Worm (Caenorhabditis elegans) whole organism, late embryonic: ENCODE data around the gene C35A5.3.

Experiments
- C08G9.2 ChIP-seq: sonication (generic microtip); optimal IDR thresholded peaks from 2 replicates; lab custom pipeline; 2016; ENCODE audit warnings: mild to moderate bottlenecking, missing genetic modification characterization, moderate library complexity, missing compliant biosample characterization
- K09A11.1 ChIP-seq: sonication (generic microtip); optimal IDR thresholded peaks from 2 replicates; lab custom pipeline; 2017; ENCODE audit warnings: antibody characterized with exemption, mild to moderate bottlenecking, missing genetic modification characterization, missing compliant biosample characterization; ENCODE audit not compliant: insufficient read depth
- Y22D7AL.16 ChIP-seq: sonication (generic microtip); optimal IDR thresholded peaks from 2 replicates; lab custom pipeline; 2016; ENCODE audit warnings: missing genetic modification characterization, missing compliant biosample characterization
- ama-1 ChIP-seq: fragments of 150-350 bp; optimal IDR thresholded peaks from 2 replicates; lab custom pipeline; 2014
- ceh-18 ChIP-seq: sonication (generic microtip); optimal IDR thresholded peaks from 2 replicates; lab custom pipeline; 2016; ENCODE audit warnings: missing genetic modification characterization, missing compliant biosample characterization
- ceh-19 ChIP-seq: fragments of 200-800 bp; sonication (Bioruptor generic); optimal IDR thresholded peaks from 2 replicates; lab custom pipeline; 2018; ENCODE audit warnings: mild to moderate bottlenecking, missing genetic modification characterization, missing compliant biosample characterization
- ceh-2 ChIP-seq: sonication (generic microtip); optimal IDR thresholded peaks from 2 replicates; lab custom pipeline; 2016; ENCODE audit warnings: missing genotype, missing genetic modification characterization, missing compliant biosample characterization
- ceh-22 ChIP-seq: sonication (generic microtip); optimal IDR thresholded peaks from 2 replicates; lab custom pipeline; 2017; ENCODE audit warnings: missing biosample characterization, missing genetic modification characterization
- ceh-24 ChIP-seq: sonication (generic microtip); optimal IDR thresholded peaks from 2 replicates; lab custom pipeline; 2016; ENCODE audit warnings: mild to moderate bottlenecking, missing genetic modification characterization, missing compliant biosample characterization
- ceh-30 ChIP-seq: fragments of 150-350 bp; optimal IDR thresholded peaks from 2 replicates; lab custom pipeline; 2014; ENCODE audit warnings: missing biosample characterization, missing genetic modification characterization
- ceh-31 ChIP-seq: sonication (generic microtip); optimal IDR thresholded peaks from 2 replicates; lab custom pipeline; 2016; ENCODE audit warnings: missing genetic modification characterization, missing compliant biosample characterization
- ceh-34 ChIP-seq: sonication (generic microtip); optimal IDR thresholded peaks from 2 replicates; lab custom pipeline; 2016; ENCODE audit warnings: mild to moderate bottlenecking, missing genetic modification characterization, missing compliant biosample characterization
- ceh-45 ChIP-seq: fragments of 200-800 bp; sonication (Bioruptor generic); IDR thresholded peaks from 2 replicates; pipeline ENCODE4 v1.3.6; 2022; ENCODE audit warnings: missing genetic modification reagents, missing genetic modification characterization, missing compliant biosample characterization
- ceh-6 ChIP-seq: fragments of 200-800 bp; sonication (Bioruptor generic); optimal IDR thresholded peaks from 2 replicates; lab custom pipeline; 2018; ENCODE audit warnings: mild to moderate bottlenecking, missing genetic modification characterization, missing compliant biosample characterization
- ceh-9 ChIP-seq: sonication (generic microtip); optimal IDR thresholded peaks from 2 replicates; lab custom pipeline; 2016; ENCODE audit warnings: mild to moderate bottlenecking, missing genetic modification characterization, inconsistent platforms, missing compliant biosample characterization
- che-1 ChIP-seq: sonication (generic microtip); optimal IDR thresholded peaks from 2 replicates; lab custom pipeline; 2016; ENCODE audit warnings: mild to moderate bottlenecking, missing genetic modification characterization, missing compliant biosample characterization
- dmd-4 ChIP-seq: sonication (generic microtip); optimal IDR thresholded peaks from 2 replicates; lab custom pipeline; 2016; ENCODE audit warnings: borderline replicate concordance, missing genetic modification characterization, missing compliant biosample characterization
- elt-2 ChIP-seq: sonication (generic microtip); optimal IDR thresholded peaks from 2 replicates; lab custom pipeline; 2016; ENCODE audit warnings: missing genetic modification reagents, missing genetic modification characterization, missing compliant biosample characterization
- elt-4 ChIP-seq: sonication (generic microtip); optimal IDR thresholded peaks from 2 replicates; lab custom pipeline; 2016; ENCODE audit warnings: missing genetic modification characterization, missing compliant biosample characterization
- ets-4 ChIP-seq: sonication (generic microtip); optimal IDR thresholded peaks from 2 replicates; lab custom pipeline; 2016; ENCODE audit warnings: missing genetic modification characterization, missing compliant biosample characterization
- eyg-1 ChIP-seq: sonication (generic microtip); optimal IDR thresholded peaks from 2 replicates; lab custom pipeline; 2016; ENCODE audit warnings: missing genotype, missing genetic modification characterization, missing compliant biosample characterization
- fax-1 ChIP-seq: sonication (generic microtip); optimal IDR thresholded peaks from 2 replicates; lab custom pipeline; 2016; ENCODE audit warnings: missing genotype, missing genetic modification characterization, missing compliant biosample characterization
- fkh-10 ChIP-seq: fragments of 150-350 bp; optimal IDR thresholded peaks from 2 replicates; lab custom pipeline; 2014; ENCODE audit warnings: missing biosample characterization, missing genetic modification reagents, missing genetic modification characterization
- fkh-6 ChIP-seq: sonication (generic microtip); optimal IDR thresholded peaks from 2 replicates; lab custom pipeline; 2016; ENCODE audit warnings: missing genetic modification characterization, missing compliant biosample characterization
- gmeb-2 ChIP-seq: sonication (generic microtip); optimal IDR thresholded peaks from 2 replicates; lab custom pipeline; 2016; ENCODE audit warnings: missing genetic modification characterization, inconsistent platforms, missing compliant biosample characterization
- hlh-13 ChIP-seq: fragments of 200-800 bp; sonication (Bioruptor generic); optimal IDR thresholded peaks from 2 replicates; lab custom pipeline; 2018; ENCODE audit warnings: mild to moderate bottlenecking, missing genetic modification characterization, missing compliant biosample characterization
- hlh-15 ChIP-seq: sonication (generic microtip); optimal IDR thresholded peaks from 2 replicates; lab custom pipeline; 2016; ENCODE audit warnings: missing genetic modification characterization, missing compliant biosample characterization
- hlh-30 ChIP-seq: sonication (generic microtip); optimal IDR thresholded peaks from 2 replicates; lab custom pipeline; 2017; ENCODE audit warnings: antibody characterized with exemption, missing genetic modification characterization, missing compliant biosample characterization; ENCODE audit not compliant: insufficient read depth
- hlh-6 ChIP-seq: sonication (generic microtip); optimal IDR thresholded peaks from 2 replicates; lab custom pipeline; 2016; ENCODE audit warnings: missing genotype, missing genetic modification characterization, missing compliant biosample characterization
- hlh-8 ChIP-seq: sonication (generic microtip); optimal IDR thresholded peaks from 2 replicates; lab custom pipeline; 2016; ENCODE audit warnings: missing genotype, missing genetic modification characterization, missing compliant biosample characterization
- lim-6 ChIP-seq: sonication (generic microtip); optimal IDR thresholded peaks from 2 replicates; lab custom pipeline; 2016; ENCODE audit warnings: missing genetic modification characterization, missing compliant biosample characterization
- lin-11 ChIP-seq: fragments of 200-800 bp; sonication (Bioruptor generic); optimal IDR thresholded peaks from 2 replicates; lab custom pipeline; 2018; ENCODE audit warnings: mild to moderate bottlenecking, missing genetic modification characterization, missing compliant biosample characterization
- madf-2 ChIP-seq: sonication (generic microtip); optimal IDR thresholded peaks from 2 replicates; lab custom pipeline; 2017; ENCODE audit warnings: missing genetic modification characterization, missing compliant biosample characterization
- mec-3 ChIP-seq: sonication (generic microtip); optimal IDR thresholded peaks from 2 replicates; lab custom pipeline; 2016; ENCODE audit warnings: borderline replicate concordance, missing genetic modification characterization, missing compliant biosample characterization
- nfya-1 ChIP-seq: sonication (generic microtip); optimal IDR thresholded peaks from 2 replicates; lab custom pipeline; 2017; ENCODE audit warnings: missing genetic modification characterization, mild to moderate bottlenecking, missing compliant biosample characterization, antibody characterized with exemption, moderate library complexity
- nhr-232 ChIP-seq: sonication (generic microtip); optimal IDR thresholded peaks from 2 replicates; lab custom pipeline; 2016; ENCODE audit warnings: missing genetic modification characterization, missing compliant biosample characterization
- odd-2 ChIP-seq: sonication (generic microtip); optimal IDR thresholded peaks from 2 replicates; lab custom pipeline; 2017; ENCODE audit warnings: antibody characterized with exemption, mild to moderate bottlenecking, missing genetic modification characterization, missing compliant biosample characterization
- pag-3 ChIP-seq: sonication (generic microtip); optimal IDR thresholded peaks from 2 replicates; lab custom pipeline; 2016; ENCODE audit warnings: missing compliant biosample characterization, missing genetic modification characterization, borderline replicate concordance
- pax-1 ChIP-seq: fragments of 150-350 bp; optimal IDR thresholded peaks from 2 replicates; lab custom pipeline; 2014; ENCODE audit warnings: missing biosample characterization, missing genetic modification characterization
- pha-2 ChIP-seq: sonication (generic microtip); optimal IDR thresholded peaks from 2 replicates; lab custom pipeline; 2017; ENCODE audit warnings: mild to moderate bottlenecking, missing genetic modification characterization, missing compliant biosample characterization
- pha-4 ChIP-seq: fragments of 150-350 bp; optimal IDR thresholded peaks from 2 replicates; lab custom pipeline; 2018; ENCODE audit warnings: missing biosample characterization, missing genetic modification reagents, missing genetic modification characterization
- pqm-1 ChIP-seq: sonication (generic microtip); optimal IDR thresholded peaks from 2 replicates; lab custom pipeline; 2016; ENCODE audit warnings: missing genetic modification characterization, missing compliant biosample characterization
- ref-2 ChIP-seq: sonication (generic microtip); optimal IDR thresholded peaks from 2 replicates; lab custom pipeline; 2016; ENCODE audit warnings: missing genetic modification characterization, missing compliant biosample characterization
- rnt-1 ChIP-seq: sonication (generic microtip); optimal IDR thresholded peaks from 2 replicates; lab custom pipeline; 2016; ENCODE audit warnings: missing genetic modification characterization, missing compliant biosample characterization
- sdc-2 ChIP-seq: sonication (generic microtip); optimal IDR thresholded peaks from 2 replicates; lab custom pipeline; 2016; ENCODE audit warnings: missing genotype, missing genetic modification characterization, missing compliant biosample characterization
- tbx-2 ChIP-seq: sonication (generic microtip); optimal IDR thresholded peaks from 2 replicates; lab custom pipeline; 2016; ENCODE audit warnings: missing genetic modification characterization, missing compliant biosample characterization
- tbx-7 ChIP-seq: sonication (generic microtip); optimal IDR thresholded peaks from 2 replicates; lab custom pipeline; 2016; ENCODE audit warnings: missing genotype, missing genetic modification characterization, missing compliant biosample characterization
- ttx-3 ChIP-seq: sonication (generic microtip); optimal IDR thresholded peaks from 2 replicates; lab custom pipeline; 2016; ENCODE audit warnings: missing genetic modification reagents, missing genetic modification characterization, missing compliant biosample characterization
- zip-5 ChIP-seq: sonication (generic microtip); optimal IDR thresholded peaks from 2 replicates; lab custom pipeline; 2016; ENCODE audit warnings: missing genetic modification characterization, missing compliant biosample characterization

Gene C35A5.3

ce11 chrV:10529600-10529999 lies 28.4 kb upstream of the C35A5.3 start:
- TF ChIP-seq Y22D7AL.16 (no peak), ceh-45 (GFP tag; lab: Robert Waterston, UW) (no peak), hlh-6 (tag; lab: Kevin White, UChicago) (no peak), pha-2 (tag; lab: Kevin White, UChicago) (no peak), ceh-18 (no peak)

- TF ChIP-seq C08G9.2 (tag; lab: Kevin White, UChicago) (no peak), pax-1 (no peak), ama-1 (lab: Kevin White, UChicago) (no peak), hlh-8 (tag; lab: Kevin White, UChicago) (no peak), elt-2 (tag; lab: Kevin White, UChicago) (no peak), fkh-10 (no peak), ceh-24 (no peak), pha-2 (tag; lab: Kevin White, UChicago) (no peak), ceh-45 (GFP tag; lab: Robert Waterston, UW) (no peak)
Observed at ce11 chrV:10528500-10528899, 27.3 kb upstream of the C35A5.3 start, which contains the start of gene F25D1.3. Gene F25D1.3, plus strand, starts transcription at chrV:10528724.

ce11 chrV:10525902-10526301 lies 24.7 kb upstream of the C35A5.3 start, which contains the start of the genes C35A5.8 and hda-11:
Gene C35A5.8, minus strand, starts transcription at chrV:10525908.
Gene hda-11, plus strand, starts transcription at chrV:10526184.
- TF ChIP-seq pag-3 (tag; lab: Kevin White, UChicago) (no peak), dmd-4 (tag; lab: Kevin White, UChicago) (no peak), rnt-1 (tag; lab: Kevin White, UChicago) (peak; percentile 60), tbx-2 (tag; lab: Kevin White, UChicago) (peak; percentile 90), ets-4 (tag; lab: Kevin White, UChicago) (peak; percentile 89), gmeb-2 (tag; lab: Kevin White, UChicago) (no peak), ceh-31 (tag; lab: Kevin White, UChicago) (peak; percentile 94), ref-2 (tag; lab: Kevin White, UChicago) (peak; percentile 88), fkh-6 (tag; lab: Kevin White, UChicago) (peak; percentile 52), hlh-13 (GFP tag; lab: Kevin White, UChicago) (no peak), eyg-1 (tag; lab: Kevin White, UChicago) (no peak), odd-2 (tag; lab: Kevin White, UChicago) (no peak), hlh-15 (tag; lab: Kevin White, UChicago) (peak; percentile 1), mec-3 (tag; lab: Kevin White, UChicago) (peak; percentile 84), elt-4 (tag; lab: Kevin White, UChicago) (no peak), zip-5 (tag; lab: Kevin White, UChicago) (peak; percentile 62), hlh-6 (tag; lab: Kevin White, UChicago) (peak; percentile 7), C08G9.2 (tag; lab: Kevin White, UChicago) (peak; percentile 96), che-1 (tag; lab: Kevin White, UChicago) (no peak), ceh-18 (peak; percentile 15), pqm-1 (tag; lab: Kevin White, UChicago) (no peak), hlh-8 (tag; lab: Kevin White, UChicago) (peak; percentile 82), ceh-30 (tag; lab: Kevin White, UChicago) (no peak), tbx-7 (tag; lab: Kevin White, UChicago) (peak; percentile 88), ceh-22 (tag; lab: Kevin White, UChicago) (no peak), sdc-2 (tag; lab: Kevin White, UChicago) (peak; percentile 22), ceh-9 (no peak), ceh-34 (tag; lab: Kevin White, UChicago) (peak; percentile 48), hlh-30 (tag; lab: Kevin White, UChicago) (no peak), K09A11.1 (tag; lab: Kevin White, UChicago) (no peak), ceh-19 (peak; percentile 15), ceh-2 (tag; lab: Kevin White, UChicago) (peak; percentile 91), ceh-6 (GFP tag; lab: Kevin White, UChicago) (no peak), elt-2 (tag; lab: Kevin White, UChicago) (peak; percentile 78), lim-6 (peak; percentile 63), nfya-1 (peak; percentile 8), fax-1 (peak; percentile 39), lin-11 (no peak), pha-4 (tag; lab: Kevin White, UChicago) (no peak), pha-2 (tag; lab: Kevin White, UChicago) (no peak), ttx-3 (tag; lab: Kevin White, UChicago) (peak; percentile 25), madf-2 (tag; lab: Kevin White, UChicago) (no peak), ceh-45 (GFP tag; lab: Robert Waterston, UW) (no peak), nhr-232 (tag; lab: Kevin White, UChicago) (no peak)
